Worm (Caenorhabditis elegans) whole organism, young adult: ENCODE measurements around the gene svh-2.

Source experiments
- B0019.2 ChIP-seq: fragments of 200-800 bp; sonication (Bioruptor generic); conservative IDR thresholded peaks from 2 replicates; pipeline ENCODE4 v1.3.6; 2022; ENCODE audit warnings: missing genetic modification reagents, missing genetic modification characterization, missing compliant biosample characterization
- C17E4.6 ChIP-seq: fragments of 200-800 bp; sonication (Bioruptor generic); IDR thresholded peaks from 2 replicates; pipeline ENCODE4 v1.3.6; 2022; ENCODE audit warnings: missing genetic modification reagents, missing genetic modification characterization, missing compliant biosample characterization
- T26A5.8 ChIP-seq: sonication (generic microtip); optimal IDR thresholded peaks from 2 replicates; lab custom pipeline; 2016; ENCODE audit warnings: missing genetic modification characterization, missing compliant biosample characterization
- Y79H2A.3 ChIP-seq: fragments of 200-800 bp; sonication (Bioruptor generic); conservative IDR thresholded peaks from 2 replicates; pipeline ENCODE4 v1.3.6; 2022; ENCODE audit warnings: missing genetic modification reagents, missing genetic modification characterization, missing compliant biosample characterization
- ZK185.1 ChIP-seq: sonication (generic microtip); optimal IDR thresholded peaks from 2 replicates; lab custom pipeline; 2016; ENCODE audit warnings: mild to moderate bottlenecking, missing genetic modification characterization, missing compliant biosample characterization; ENCODE audit not compliant: poor library complexity, severe bottlenecking
- aptf-3 ChIP-seq: fragments of 200-800 bp; sonication (Bioruptor generic); IDR thresholded peaks from 2 replicates; pipeline ENCODE4 v1.3.6; 2022; ENCODE audit warnings: missing genetic modification characterization, missing compliant biosample characterization
- cebp-1 ChIP-seq, 2 experiments: fragments of 200-800 bp in 1 of 2; sonication (Bioruptor generic) in 1 of 2; sonication (generic microtip) in 1 of 2; IDR thresholded peaks in 1 of 2; optimal IDR thresholded peaks in 1 of 2; 2 replicates each; pipeline versions ENCODE4 v1.3.6 to Lab custom; 2017 to 2022; ENCODE audit warnings: missing compliant biosample characterization in 2 of 2, missing genetic modification characterization in 2 of 2, mild to moderate bottlenecking in 1 of 2, missing genetic modification reagents in 1 of 2, moderate library complexity in 1 of 2
- dox-1 ChIP-seq: fragments of 200-800 bp; sonication (Bioruptor generic); IDR thresholded peaks from 2 replicates; pipeline ENCODE4 v1.3.6; 2022; ENCODE audit warnings: missing genetic modification reagents, missing genetic modification characterization, missing compliant biosample characterization
- madf-3 ChIP-seq: fragments of 200-800 bp; sonication (Bioruptor generic); IDR thresholded peaks from 2 replicates; pipeline ENCODE4 v1.3.6; 2022; ENCODE audit warnings: missing genetic modification reagents, missing genetic modification characterization, missing compliant biosample characterization
- sptf-2 ChIP-seq: fragments of 200-800 bp; sonication (Bioruptor generic); optimal IDR thresholded peaks from 2 replicates; lab custom pipeline; 2018; ENCODE audit warnings: mild to moderate bottlenecking, missing genetic modification characterization, missing compliant biosample characterization
- unc-130 ChIP-seq: sonication (generic microtip); optimal IDR thresholded peaks from 2 replicates; lab custom pipeline; 2016; ENCODE audit warnings: missing genetic modification reagents, missing genetic modification characterization, missing compliant biosample characterization

Gene svh-2

DNA sequence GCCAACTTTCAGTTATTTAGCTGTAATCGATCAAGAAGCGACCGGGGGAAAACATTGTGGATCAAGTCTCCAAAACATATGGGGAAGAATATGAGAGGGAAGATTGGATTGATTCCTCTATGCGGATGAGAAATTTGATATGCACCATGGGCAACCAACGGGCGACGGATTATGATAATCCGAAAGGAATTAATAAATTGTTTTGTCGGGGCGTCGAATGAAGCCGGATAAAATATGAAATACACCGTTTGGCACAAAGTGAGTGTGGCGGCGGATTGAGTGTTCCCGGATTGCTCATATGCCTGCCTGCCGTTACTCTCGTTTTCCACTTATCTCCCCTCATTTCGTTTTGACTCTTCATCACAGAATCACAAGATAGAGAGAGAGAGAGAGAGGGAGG is 56.2 kb downstream of the svh-2 start (continued):
- TF ChIP-seq cebp-1 (GFP tag; IDR thresholded peaks at IDR 0.05; lab: Robert Waterston, UW) (no peak), cebp-1 (tag; optimal IDR thresholded peaks at IDR 0.05; lab: Kevin White, UChicago) (peak; percentile 45), ZK185.1 (tag; lab: Kevin White, UChicago) (peak; percentile 33), B0019.2 (GFP tag; lab: Robert Waterston, UW) (no peak), unc-130 (GFP tag; lab: Kevin White, UChicago) (no peak), sptf-2 (GFP tag; lab: Kevin White, UChicago) (no peak)

DNA sequence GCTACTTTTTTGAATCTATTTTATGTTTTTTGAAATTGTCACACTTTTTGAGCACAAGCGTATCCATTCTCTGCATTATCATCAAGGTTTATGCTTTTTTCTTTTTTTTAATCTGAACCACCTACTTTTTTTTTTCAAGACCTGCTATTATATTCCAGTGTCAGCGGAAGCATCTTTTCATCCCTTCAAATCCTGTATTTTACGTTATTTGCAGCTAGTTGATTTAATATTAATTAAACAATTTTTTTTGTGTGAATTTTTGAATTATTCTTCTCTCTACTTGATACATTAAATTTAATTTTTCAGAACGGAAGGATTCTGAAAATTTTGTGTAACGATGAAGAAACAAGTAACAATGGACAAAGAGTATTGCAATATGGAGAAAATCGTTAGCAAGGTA is 56.6 kb downstream of the svh-2 start, which contains the start of gene C25B8.8:
Gene C25B8.8 (plus strand): TSS at position 301 of the 400 bp plus-strand sequence.
- TF ChIP-seq T26A5.8 (no peak), C17E4.6 (GFP tag; lab: Robert Waterston, UW) (no peak)

DNA sequence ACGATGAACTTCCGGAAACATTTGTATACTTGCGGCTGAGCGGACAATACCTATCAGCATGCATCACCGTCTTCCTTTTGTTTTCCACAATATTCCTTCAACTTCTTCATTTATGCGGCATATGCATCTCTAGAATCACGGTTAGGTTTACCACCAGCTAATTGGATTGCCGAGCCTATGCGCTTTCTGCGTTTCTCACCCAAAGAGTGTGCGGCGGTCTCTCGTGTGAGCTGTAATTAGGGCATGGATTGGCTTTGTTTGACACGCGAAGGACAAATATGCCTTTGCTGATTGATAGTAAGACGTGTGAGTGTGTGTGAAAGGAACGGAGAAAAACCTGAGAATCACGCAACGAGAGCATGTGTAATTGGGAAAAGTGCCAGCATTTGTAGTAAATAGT is 60.5 kb downstream of the svh-2 start:
- TF ChIP-seq madf-3 (GFP tag; lab: Robert Waterston, UW) (no peak), aptf-3 (no peak), Y79H2A.3 (no peak), dox-1 (GFP tag; lab: Robert Waterston, UW) (0 out of 2 replicates have a peak, but pooled peaks have one; percentile 17)
- TF ChIP-seq, all 124 proteins: peak for 1
